Fruit fly (Drosophila melanogaster) whole organism, wandering third instar larva: Measurements from ENCODE around the gene Jig.

ENCODE experiments used
- Abd-B ChIP-seq: fragments of >200 bp; optimal IDR thresholded peaks from 2 replicates; lab custom pipeline; 2017; ENCODE audit warnings: missing biosample characterization, missing genetic modification characterization
- CG32264 ChIP-seq: fragments of 200-800 bp; sonication (Bioruptor generic); optimal IDR thresholded peaks from 2 replicates; lab custom pipeline; 2016; ENCODE audit warnings: missing biosample characterization, missing genetic modification characterization
- CG9705 ChIP-seq: fragments of 200-800 bp; sonication (Bioruptor generic); optimal IDR thresholded peaks from 2 replicates; lab custom pipeline; 2018; ENCODE audit warnings: missing biosample characterization, mild to moderate bottlenecking, missing genetic modification characterization
- CrebA ChIP-seq: fragments of 200-800 bp; sonication (Bioruptor generic); optimal IDR thresholded peaks from 2 replicates; lab custom pipeline; 2016; ENCODE audit warnings: missing biosample characterization, mild to moderate bottlenecking, missing genetic modification characterization, borderline replicate concordance
- Dfd ChIP-seq: fragments of >200 bp; optimal IDR thresholded peaks from 2 replicates; lab custom pipeline; 2017; ENCODE audit warnings: missing biosample characterization, missing genetic modification characterization
- Dif ChIP-seq: fragments of 200-275, 200-300 bp; sonication (Bioruptor generic); optimal IDR thresholded peaks from 2 replicates; lab custom pipeline; 2018; ENCODE audit warnings: missing biosample characterization, missing genetic modification characterization; ENCODE audit not compliant: partially characterized antibody
- GATAd ChIP-seq: sonication (Bioruptor generic); optimal IDR thresholded peaks from 2 replicates; lab custom pipeline; 2016; ENCODE audit warnings: missing biosample characterization, missing genetic modification characterization
- HLH106 ChIP-seq: fragments of 200-800 bp; optimal IDR thresholded peaks from 3 replicates; lab custom pipeline; 2019; ENCODE audit warnings: missing biosample characterization, mild to moderate bottlenecking, missing genetic modification characterization, moderate library complexity
- Hr78 ChIP-seq: fragments of >200 bp; optimal IDR thresholded peaks from 2 replicates; lab custom pipeline; 2017; ENCODE audit warnings: missing biosample characterization, missing genetic modification characterization
- Hr83 ChIP-seq: fragments of 200-300 bp; sonication (Bioruptor generic); optimal IDR thresholded peaks from 2 replicates; lab custom pipeline; 2016; ENCODE audit warnings: missing biosample characterization, mild to moderate bottlenecking, missing genetic modification characterization, moderate library complexity; ENCODE audit not compliant: poor library complexity, severe bottlenecking
- Mio ChIP-seq: sonication (Bioruptor generic); optimal IDR thresholded peaks from 2 replicates; lab custom pipeline; 2016; ENCODE audit warnings: missing biosample characterization, missing genetic modification characterization
- Myc ChIP-seq: fragments of >200 bp; optimal IDR thresholded peaks from 2 replicates; lab custom pipeline; 2017
- N ChIP-seq: fragments of >200 bp; optimal IDR thresholded peaks from 2 replicates; lab custom pipeline; 2018; ENCODE audit warnings: missing biosample characterization, missing external identifiers, missing genetic modification characterization
- OdsH ChIP-seq: fragments of 200-800 bp; sonication (Bioruptor generic); optimal IDR thresholded peaks from 2 replicates; lab custom pipeline; 2016; ENCODE audit warnings: missing biosample characterization, mild to moderate bottlenecking, missing genetic modification characterization
- Rel ChIP-seq, 2 experiments: fragments of 200-800 bp; sonication (Bioruptor generic) in 1 of 2; optimal IDR thresholded peaks; 2 replicates in 1 of 2; 3 replicates in 1 of 2; lab custom pipeline; 2016 to 2019; ENCODE audit warnings: mild to moderate bottlenecking in 2 of 2, missing biosample characterization in 2 of 2, missing genetic modification characterization in 2 of 2, moderate library complexity in 1 of 2
- Vsx2 ChIP-seq: fragments of 200-300, 225-300 bp; sonication (Bioruptor generic); optimal IDR thresholded peaks from 2 replicates; lab custom pipeline; 2018; ENCODE audit warnings: missing biosample characterization, missing genetic modification characterization; ENCODE audit not compliant: partially characterized antibody
- br ChIP-seq: fragments of 200-800 bp; sonication (Bioruptor generic); optimal IDR thresholded peaks from 2 replicates; lab custom pipeline; 2016; ENCODE audit warnings: missing biosample characterization, missing genetic modification characterization
- brk ChIP-seq: fragments of 200-800 bp; sonication (Bioruptor generic); optimal IDR thresholded peaks from 2 replicates; lab custom pipeline; 2016; ENCODE audit warnings: missing biosample characterization, mild to moderate bottlenecking, missing genetic modification characterization
- dl ChIP-seq, 2 experiments: fragments of 175-275, 200-275 bp in 1 of 2; fragments of 200-275 bp in 1 of 2; sonication (Bioruptor generic); optimal IDR thresholded peaks; lab custom pipeline; 2018; ENCODE audit warnings: mild to moderate bottlenecking in 2 of 2, missing biosample characterization in 2 of 2, missing genetic modification characterization in 2 of 2, moderate library complexity in 2 of 2; ENCODE audit not compliant: partially characterized antibody in 2 of 2, insufficient read depth in 1 of 2
- dmrt93B ChIP-seq: fragments of 200-800 bp; sonication (Bioruptor generic); optimal IDR thresholded peaks from 2 replicates; lab custom pipeline; 2018; ENCODE audit warnings: missing biosample characterization, mild to moderate bottlenecking, missing genetic modification characterization
- dsf ChIP-seq: sonication (Bioruptor generic); optimal IDR thresholded peaks from 2 replicates; lab custom pipeline; 2016; ENCODE audit warnings: missing biosample characterization, missing genetic modification characterization, borderline replicate concordance
- ey ChIP-seq: fragments of 200-800 bp; sonication (Bioruptor generic); optimal IDR thresholded peaks from 2 replicates; lab custom pipeline; 2016; ENCODE audit warnings: missing biosample characterization, missing genetic modification characterization
- foxo ChIP-seq, 2 experiments: fragments of 200-800 bp; sonication (Bioruptor generic); optimal IDR thresholded peaks; 2 replicates in 1 of 2; 3 replicates in 1 of 2; lab custom pipeline; 2016 to 2017; ENCODE audit warnings: missing biosample characterization in 2 of 2, missing genetic modification characterization in 2 of 2
- fru ChIP-seq: fragments of 200-800 bp; sonication (Bioruptor generic); optimal IDR thresholded peaks from 3 replicates; lab custom pipeline; 2016; ENCODE audit warnings: missing biosample characterization, mild to moderate bottlenecking, missing genetic modification characterization
- h ChIP-seq: fragments of 200-800 bp; sonication (Bioruptor generic); optimal IDR thresholded peaks from 3 replicates; lab custom pipeline; 2016; ENCODE audit warnings: missing biosample characterization, mild to moderate bottlenecking, missing genetic modification characterization
- jim ChIP-seq: fragments of 175-275, 200-325 bp; sonication (Bioruptor generic); optimal IDR thresholded peaks from 2 replicates; lab custom pipeline; 2016; ENCODE audit warnings: missing biosample characterization, mild to moderate bottlenecking, missing genetic modification characterization
- lola ChIP-seq: fragments of >200 bp; optimal IDR thresholded peaks from 2 replicates; lab custom pipeline; 2017; ENCODE audit warnings: missing biosample characterization, missing genetic modification characterization
- psq ChIP-seq: fragments of 200-800 bp; sonication (Bioruptor generic); optimal IDR thresholded peaks from 3 replicates; lab custom pipeline; 2017; ENCODE audit warnings: missing biosample characterization, mild to moderate bottlenecking, missing genetic modification characterization, moderate library complexity
- sage ChIP-seq: fragments of 200-800 bp; sonication (Bioruptor generic); optimal IDR thresholded peaks from 2 replicates; lab custom pipeline; 2016; ENCODE audit warnings: missing biosample characterization, mild to moderate bottlenecking, missing genetic modification characterization
- sv ChIP-seq: fragments of 200-800 bp; sonication (Bioruptor generic); optimal IDR thresholded peaks from 3 replicates; lab custom pipeline; 2016; ENCODE audit warnings: missing biosample characterization, missing genetic modification characterization
- tai ChIP-seq: sonication (Bioruptor generic); optimal IDR thresholded peaks from 2 replicates; lab custom pipeline; 2016; ENCODE audit warnings: missing biosample characterization, missing genetic modification characterization
- usp ChIP-seq: fragments of >200 bp; optimal IDR thresholded peaks from 2 replicates; lab custom pipeline; 2017; ENCODE audit warnings: missing biosample characterization, missing genetic modification characterization
- woc ChIP-seq: sonication (Bioruptor generic); optimal IDR thresholded peaks from 2 replicates; lab custom pipeline; 2016; ENCODE audit warnings: missing biosample characterization, mild to moderate bottlenecking, missing genetic modification characterization

Jig gene

DNA sequence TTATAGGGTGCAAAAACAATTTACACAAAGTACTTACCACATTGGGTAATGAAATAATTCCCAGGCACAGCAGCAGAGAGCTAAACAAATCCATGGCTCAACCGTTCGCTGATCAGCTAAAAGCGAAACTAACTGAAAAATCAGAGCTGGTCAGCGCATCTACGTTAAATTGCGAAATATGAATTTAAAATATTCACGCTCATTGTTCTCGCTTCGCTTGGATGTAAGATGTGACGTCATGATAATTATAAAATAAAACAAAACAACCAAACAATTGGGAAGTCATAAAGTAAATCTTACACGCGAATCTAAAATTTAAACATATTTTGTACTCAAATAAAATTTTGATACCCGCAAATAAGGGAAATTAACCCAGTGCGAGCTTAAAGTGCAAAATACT lies 781 bp upstream of the Jig start, which contains the start of gene CG14854:
TSS of gene CG14854 (minus strand) at position 101 of the 400 bp plus-strand sequence.
- TF ChIP-seq Vsx2 (no peak), psq (GFP tag; lab: Kevin White, UChicago) (no peak), dmrt93B (GFP tag; lab: Kevin White, UChicago) (no peak), ey (GFP tag; lab: Kevin White, UChicago) (no peak), usp (GFP tag; lab: Kevin White, UChicago) (no peak), fru (no peak), dsf (GFP tag; lab: Kevin White, UChicago) (no peak), dl (GFP tag; optimal IDR thresholded peaks at IDR 0.05; lab: Kevin White, UChicago; ENCODE audit: insufficient read depth in 1 of 2, partially characterized antibody in 2 of 2) (no peak), Dfd (GFP tag; lab: Kevin White, UChicago) (no peak)

DNA sequence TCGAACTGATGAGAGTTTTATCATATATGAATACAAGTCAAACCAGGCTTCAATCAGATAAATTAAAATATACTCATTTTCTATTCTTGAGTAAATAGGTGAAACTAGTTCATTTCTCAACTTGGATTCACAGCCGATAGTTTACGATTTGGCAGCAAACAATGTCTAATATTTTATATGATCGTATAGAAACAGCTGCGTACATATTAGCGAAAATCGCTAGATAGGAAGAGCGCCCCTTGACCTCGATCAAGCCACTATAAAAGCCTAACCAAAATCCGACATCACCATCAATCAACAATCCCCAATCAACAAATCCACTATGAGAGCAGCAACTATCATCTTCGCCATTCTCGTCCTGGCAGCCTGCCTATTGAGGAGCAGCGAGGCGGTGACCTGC lies 1.3 kb downstream of the Jig start, which contains the start of gene CG14851:
TSS of gene CG14851 (plus strand) at position 301 of the 400 bp plus-strand sequence.
- no peak for TF ChIP-seq dmrt93B (GFP tag; lab: Kevin White, UChicago)
- no peak for TF ChIP-seq woc (GFP tag; lab: Kevin White, UChicago)
- TF ChIP-seq GATAd (GFP tag; lab: Kevin White, UChicago): no peak
- no peak for TF ChIP-seq fru
- TF ChIP-seq CG32264 (GFP tag; lab: Kevin White, UChicago): no peak
- no peak for TF ChIP-seq Abd-B (GFP tag; lab: Kevin White, UChicago)
- TF ChIP-seq Hr78: no peak
- no peak for TF ChIP-seq ey (GFP tag; lab: Kevin White, UChicago)
- no peak for TF ChIP-seq Mio
- TF ChIP-seq tai: no peak
- TF ChIP-seq sage (GFP tag; lab: Kevin White, UChicago): no peak
- no peak for TF ChIP-seq CG9705 (GFP tag; lab: Kevin White, UChicago)
- no peak for TF ChIP-seq Vsx2
- TF ChIP-seq dsf (GFP tag; lab: Kevin White, UChicago): no peak
- no peak for TF ChIP-seq OdsH (GFP tag; lab: Kevin White, UChicago)
- TF ChIP-seq usp (GFP tag; lab: Kevin White, UChicago): no peak
- TF ChIP-seq N: no peak

DNA sequence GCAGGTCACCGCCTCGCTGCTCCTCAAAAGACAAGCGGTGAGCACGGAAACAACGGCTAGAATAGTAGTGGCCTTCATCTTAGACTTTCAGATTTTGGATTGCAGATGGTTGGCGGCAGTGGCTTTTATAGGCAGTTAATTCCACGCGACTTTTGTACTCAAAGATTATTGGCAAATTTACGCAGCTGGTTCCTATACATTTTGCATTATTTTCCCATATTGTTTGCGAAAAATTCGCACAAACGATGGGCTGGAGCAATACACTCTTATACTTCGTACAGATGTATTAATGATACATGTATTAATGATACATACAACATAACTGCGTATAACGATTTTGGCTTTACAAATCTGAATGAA lies 4.0 kb downstream of the Jig start, which contains the start of gene CG8087:
TSS of gene CG8087 (minus strand) at position 101 of the 360 bp plus-strand sequence.
- no peak for TF ChIP-seq CrebA
- no peak for TF ChIP-seq br (GFP tag; lab: Kevin White, UChicago)
- TF ChIP-seq tai: no peak
- no peak for TF ChIP-seq OdsH (GFP tag; lab: Kevin White, UChicago)
- TF ChIP-seq jim (GFP tag; lab: Kevin White, UChicago): no peak
- TF ChIP-seq woc (GFP tag; lab: Kevin White, UChicago): no peak

DNA sequence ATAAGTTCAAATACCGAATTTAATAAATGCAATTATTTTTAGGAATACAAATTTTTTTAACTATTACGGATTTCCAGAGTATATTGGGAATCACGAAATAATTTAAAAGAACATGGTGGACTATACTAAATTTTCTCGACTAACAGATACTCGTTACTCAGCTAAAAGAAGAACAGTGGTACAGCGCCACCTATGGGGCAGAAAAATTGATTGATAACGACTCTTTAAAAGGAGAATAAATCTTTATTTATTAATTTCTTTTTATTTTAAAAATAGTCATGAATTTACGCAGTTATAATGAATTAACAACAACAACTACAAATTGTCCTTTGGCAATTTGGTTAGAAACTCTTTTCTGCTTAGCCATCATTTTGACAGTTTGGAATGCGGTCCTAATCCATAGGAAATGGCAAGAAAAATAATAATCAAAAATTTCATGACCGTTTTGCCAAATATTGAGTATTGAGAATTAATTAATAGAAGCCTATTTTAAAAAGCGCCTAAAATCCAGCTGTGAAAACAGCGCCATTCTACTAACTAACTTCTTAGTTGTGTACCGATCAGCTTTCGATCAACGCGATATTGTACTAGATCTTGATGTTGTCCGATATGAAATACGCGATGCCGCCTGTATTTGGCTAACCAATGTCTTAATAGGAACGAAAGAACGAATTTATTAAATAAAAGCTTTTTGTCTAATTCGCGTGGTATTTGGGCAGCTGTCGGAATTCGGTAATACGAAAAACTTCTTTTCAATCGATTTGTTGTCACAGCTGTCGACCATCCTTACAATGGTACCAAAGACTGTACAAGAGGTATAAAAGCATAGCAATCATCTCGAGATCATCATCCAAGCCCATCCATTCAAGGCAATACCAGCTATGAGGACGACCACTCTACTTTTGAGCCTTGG lies 4.6 kb downstream of the Jig start, which contains the start of gene CG14852:
TSS of gene CG14852 (plus strand) at position 863 of the 913 bp plus-strand sequence.
- peak; percentile 63 for TF ChIP-seq Dif (GFP tag; lab: Kevin White, UChicago)
- TF ChIP-seq CG9705 (GFP tag; lab: Kevin White, UChicago): no peak
- TF ChIP-seq Rel (GFP tag; optimal IDR thresholded peaks at IDR 0.05; lab: Kevin White, UChicago): no peak
- no peak for TF ChIP-seq Rel (tag; optimal IDR thresholded peaks at IDR 0.05; lab: Kevin White, UChicago)

DNA sequence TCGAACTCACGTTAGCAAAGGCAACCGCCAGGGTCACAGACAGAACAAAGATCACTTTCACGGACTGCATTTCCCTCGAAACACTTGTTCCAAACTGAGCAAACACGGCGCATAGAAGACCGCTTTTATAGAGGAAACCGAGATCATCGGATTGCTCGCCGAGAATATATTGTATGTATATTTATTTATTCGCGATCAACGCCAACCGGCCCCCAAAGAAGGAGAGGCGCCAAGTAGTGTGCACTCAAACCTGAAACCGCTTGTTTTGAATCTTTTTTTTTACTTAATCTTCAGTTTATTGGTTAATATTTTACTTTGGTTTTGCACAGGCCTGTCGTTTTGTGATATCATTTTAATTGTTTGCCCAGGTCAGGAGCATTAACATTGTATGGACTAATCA lies 6.6 kb downstream of the Jig start, which contains the start of gene CG31313:
TSS of gene CG31313 (minus strand) at position 101 of the 400 bp plus-strand sequence.
- TF ChIP-seq usp (GFP tag; lab: Kevin White, UChicago) (no peak), sage (GFP tag; lab: Kevin White, UChicago) (no peak), psq (GFP tag; lab: Kevin White, UChicago) (no peak), h (GFP tag; lab: Kevin White, UChicago) (no peak), jim (GFP tag; lab: Kevin White, UChicago) (no peak)

DNA sequence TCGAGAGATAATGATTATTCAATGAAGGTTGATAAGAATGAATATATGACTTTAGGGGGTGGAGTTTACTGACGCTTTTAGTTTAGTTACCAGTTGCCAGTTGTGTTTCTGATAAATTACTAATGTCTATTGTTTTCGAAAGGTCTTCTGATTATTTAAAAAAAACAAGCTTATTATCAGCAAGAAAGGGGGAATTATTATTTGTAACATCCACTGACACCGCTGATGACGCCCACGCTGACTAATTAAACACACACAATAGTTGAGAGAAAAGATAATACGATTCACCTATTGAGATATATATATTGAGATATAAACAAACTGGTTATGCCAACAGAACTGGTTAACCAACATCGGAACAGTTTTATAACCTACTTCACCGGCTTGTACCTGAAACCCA lies 7.1 kb downstream of the Jig start:
- TF ChIP-seq tai (no peak), foxo (GFP tag; optimal IDR thresholded peaks at IDR 0.05; lab: Kevin White, UChicago) (no peak), ey (GFP tag; lab: Kevin White, UChicago) (no peak), sage (GFP tag; lab: Kevin White, UChicago) (no peak), sv (GFP tag; lab: Kevin White, UChicago) (no peak), Myc (lab: Kevin White, UChicago) (no peak), psq (GFP tag; lab: Kevin White, UChicago) (no peak), Dfd (GFP tag; lab: Kevin White, UChicago) (no peak), usp (GFP tag; lab: Kevin White, UChicago) (no peak), lola (GFP tag; lab: Kevin White, UChicago) (no peak), dmrt93B (GFP tag; lab: Kevin White, UChicago) (no peak), jim (GFP tag; lab: Kevin White, UChicago) (no peak), woc (GFP tag; lab: Kevin White, UChicago) (no peak), N (no peak), Hr83 (no peak), HLH106 (no peak), Mio (no peak), br (GFP tag; lab: Kevin White, UChicago) (no peak), brk (GFP tag; lab: Kevin White, UChicago) (no peak)
